Worm (Caenorhabditis elegans): Measurements from ENCODE around the gene Y27F2A.8.

- TF ChIP-seq nfya-1 (tag; optimal IDR thresholded peaks at IDR 0.05; ENCODE audit: borderline replicate concordance, insufficient read depth) = no peak
- TF ChIP-seq F49E8.2 (tag; optimal IDR thresholded peaks at IDR 0.05; ENCODE audit: insufficient read depth) = no peak
Measured at ce11 chrII:3137804-3138203, 45.8 kb upstream of the Y27F2A.8 start, which contains the start of gene sri-54.
